Fruit fly (Drosophila melanogaster) whole organism, embryonic: ENCODE results near the gene CG15024.

ENCODE experiments used
- Abd-B ChIP-seq: fragments of 200-800 bp; sonication (Bioruptor generic); optimal IDR thresholded peaks from 2 replicates; lab custom pipeline; 2018; ENCODE audit warnings: missing biosample characterization, mild to moderate bottlenecking, missing genetic modification characterization, moderate library complexity
- Aef1 ChIP-seq: fragments of 200-800 bp; sonication (Bioruptor generic); IDR thresholded peaks from 3 replicates; pipeline ENCODE4 v1.3.6; 2022; ENCODE audit warnings: missing biosample characterization, missing genetic modification characterization
- CG10209 ChIP-seq: fragments of 200-800 bp; sonication (Bioruptor generic); optimal IDR thresholded peaks from 3 replicates; lab custom pipeline; 2017; ENCODE audit warnings: missing biosample characterization, mild to moderate bottlenecking, missing genetic modification characterization, missing genetic modification reagents
- CG10366 ChIP-seq: fragments of 200-800 bp; sonication (Bioruptor generic); IDR thresholded peaks from 2 replicates; pipeline ENCODE4 v1.3.6; 2022; ENCODE audit warnings: missing biosample characterization, missing genetic modification characterization
- CG10979 ChIP-seq: fragments of 200-800 bp; sonication (Bioruptor generic); optimal IDR thresholded peaks from 2 replicates; lab custom pipeline; 2018; ENCODE audit warnings: missing biosample characterization, mild to moderate bottlenecking, missing genetic modification characterization, moderate library complexity
- CG11247 ChIP-seq: fragments of 200-800 bp; sonication (Bioruptor generic); IDR thresholded peaks from 2 replicates; pipeline ENCODE4 v1.3.6; 2022; ENCODE audit warnings: missing biosample characterization, missing genetic modification characterization
- CG13424 ChIP-seq: fragments of 200-800 bp; sonication (Bioruptor generic); optimal IDR thresholded peaks from 2 replicates; lab custom pipeline; 2019; ENCODE audit warnings: missing biosample characterization, mild to moderate bottlenecking, missing genetic modification characterization, moderate library complexity
- CG14014 ChIP-seq: fragments of 200-800 bp; sonication (Bioruptor generic); IDR thresholded peaks from 2 replicates; pipeline ENCODE4 v1.3.6; 2022; ENCODE audit warnings: missing biosample characterization, missing genetic modification characterization
- CG14441 ChIP-seq: fragments of 200-800 bp; sonication (Bioruptor generic); IDR thresholded peaks from 2 replicates; pipeline ENCODE4 v1.3.6; 2022; ENCODE audit warnings: missing biosample characterization, missing genetic modification characterization
- CG15269 ChIP-seq: fragments of 200-800 bp; sonication (Bioruptor generic); optimal IDR thresholded peaks from 2 replicates; lab custom pipeline; 2018; ENCODE audit warnings: missing biosample characterization, mild to moderate bottlenecking, missing genetic modification characterization, moderate library complexity
- CG1603 ChIP-seq: fragments of 200-800 bp; sonication (Bioruptor generic); optimal IDR thresholded peaks from 2 replicates; lab custom pipeline; 2019; ENCODE audit warnings: missing biosample characterization, mild to moderate bottlenecking, missing genetic modification characterization, moderate library complexity
- CG16863 ChIP-seq: fragments of 200-800 bp; sonication (Bioruptor generic); optimal IDR thresholded peaks from 3 replicates; lab custom pipeline; 2016; ENCODE audit warnings: missing biosample characterization, missing genetic modification characterization
- CG18262 ChIP-seq: fragments of 200-800 bp; optimal IDR thresholded peaks from 3 replicates; lab custom pipeline; 2019; ENCODE audit warnings: missing biosample characterization, mild to moderate bottlenecking, missing genetic modification characterization, moderate library complexity
- CG3281 ChIP-seq: fragments of 200-800 bp; sonication (Bioruptor generic); optimal IDR thresholded peaks from 3 replicates; lab custom pipeline; 2017; ENCODE audit warnings: missing biosample characterization, mild to moderate bottlenecking, missing genetic modification characterization
- CG3726 ChIP-seq: fragments of 200-800 bp; sonication (Bioruptor generic); IDR thresholded peaks from 3 replicates; pipeline ENCODE4, ENCODE4 v1.3.6; 2022; ENCODE audit warnings: missing biosample characterization, missing genetic modification characterization
- CG3838 ChIP-seq: fragments of 200-800 bp; sonication (Bioruptor generic); optimal IDR thresholded peaks from 3 replicates; lab custom pipeline; 2016; ENCODE audit warnings: missing biosample characterization, missing genetic modification characterization
- CG43689 ChIP-seq: fragments of 200-800 bp; sonication (Bioruptor generic); IDR thresholded peaks from 2 replicates; pipeline ENCODE4 v1.3.6; 2022; ENCODE audit warnings: missing biosample characterization, missing genetic modification characterization
- CG7839 ChIP-seq: fragments of 200-800 bp; sonication (Bioruptor generic); optimal IDR thresholded peaks from 3 replicates; lab custom pipeline; 2018; ENCODE audit warnings: missing biosample characterization, mild to moderate bottlenecking, missing genetic modification characterization, moderate library complexity
- CG8924 ChIP-seq: fragments of 200-800 bp; optimal IDR thresholded peaks from 3 replicates; lab custom pipeline; 2019; ENCODE audit warnings: missing biosample characterization, mild to moderate bottlenecking, missing genetic modification characterization, moderate library complexity
- CG9817 ChIP-seq: fragments of 200-800 bp; sonication (Bioruptor generic); optimal IDR thresholded peaks from 2 replicates; lab custom pipeline; 2018; ENCODE audit warnings: missing biosample characterization, mild to moderate bottlenecking, missing genetic modification characterization, moderate library complexity
- CHES-1-like ChIP-seq: fragments of 200-800 bp; sonication (Bioruptor generic); optimal IDR thresholded peaks from 2 replicates; lab custom pipeline; 2016; ENCODE audit warnings: missing biosample characterization, missing genetic modification characterization
- D ChIP-seq, 2 experiments: fragments of 200-800 bp in 1 of 2; fragments of >200 bp in 1 of 2; sonication (Bioruptor generic) in 1 of 2; optimal IDR thresholded peaks; 2 replicates in 1 of 2; 3 replicates in 1 of 2; lab custom pipeline; 2017; ENCODE audit warnings: mild to moderate bottlenecking in 1 of 2, missing biosample characterization in 1 of 2, missing genetic modification characterization in 1 of 2, missing genetic modification reagents in 1 of 2
- Dip2 ChIP-seq: fragments of 200-800 bp; sonication (Bioruptor generic); IDR thresholded peaks from 2 replicates; pipeline ENCODE4 v1.3.6; 2022; ENCODE audit warnings: missing biosample characterization, missing genetic modification characterization
- E2f2 ChIP-seq: fragments of 200-800 bp; sonication (Bioruptor generic); IDR thresholded peaks from 2 replicates; pipeline ENCODE4 v1.3.6; 2022; ENCODE audit warnings: missing biosample characterization, missing genetic modification characterization
- Elba2 ChIP-seq: fragments of 200-800 bp; sonication (Bioruptor generic); optimal IDR thresholded peaks from 3 replicates; lab custom pipeline; 2016; ENCODE audit warnings: missing biosample characterization, missing genetic modification characterization
- Fer3 ChIP-seq: fragments of 200-800 bp; sonication (Bioruptor generic); optimal IDR thresholded peaks from 2 replicates; lab custom pipeline; 2018; ENCODE audit warnings: missing biosample characterization, mild to moderate bottlenecking, missing genetic modification characterization, moderate library complexity
- HHEX ChIP-seq: fragments of 200-800 bp; sonication (Bioruptor generic); optimal IDR thresholded peaks from 3 replicates; lab custom pipeline; 2017; ENCODE audit warnings: missing biosample characterization, mild to moderate bottlenecking, missing genetic modification characterization, missing genetic modification reagents
- Hey ChIP-seq: fragments of 200-800 bp; sonication (Bioruptor generic); optimal IDR thresholded peaks from 3 replicates; lab custom pipeline; 2018; ENCODE audit warnings: missing biosample characterization, mild to moderate bottlenecking, missing genetic modification characterization
- MBD-R2 ChIP-seq: fragments of 200-800 bp; sonication (Bioruptor generic); IDR thresholded peaks from 2 replicates; pipeline ENCODE4 v1.3.6; 2022; ENCODE audit warnings: missing biosample characterization, missing genetic modification characterization
- Ravus ChIP-seq: fragments of 200-800 bp; sonication (Bioruptor generic); IDR thresholded peaks from 2 replicates; pipeline ENCODE4 v1.3.6; 2022; ENCODE audit warnings: missing biosample characterization, missing genetic modification characterization
- Sry-β ChIP-seq: fragments of 200-800 bp; sonication (Bioruptor generic); optimal IDR thresholded peaks from 2 replicates; lab custom pipeline; 2018; ENCODE audit warnings: missing biosample characterization, mild to moderate bottlenecking, missing genetic modification characterization, moderate library complexity
- Xbp1 ChIP-seq: fragments of 200-800 bp; sonication (Bioruptor generic); optimal IDR thresholded peaks from 3 replicates; lab custom pipeline; 2016; ENCODE audit warnings: missing biosample characterization, mild to moderate bottlenecking, missing genetic modification characterization
- bsh ChIP-seq, 2 experiments: fragments of 200-800 bp; sonication (Bioruptor generic); optimal IDR thresholded peaks; 2 replicates each; lab custom pipeline; 2017 to 2018; ENCODE audit warnings: mild to moderate bottlenecking in 2 of 2, missing biosample characterization in 2 of 2, missing genetic modification characterization in 2 of 2, moderate library complexity in 1 of 2
- chif ChIP-seq, 2 experiments: fragments of 200-800 bp; sonication (Bioruptor generic); optimal IDR thresholded peaks; 3 replicates each; lab custom pipeline; 2016; ENCODE audit warnings: missing biosample characterization in 2 of 2, missing genetic modification characterization in 2 of 2
- dm ChIP-seq: fragments of 200-800 bp; sonication (Bioruptor generic); optimal IDR thresholded peaks from 3 replicates; lab custom pipeline; 2016; ENCODE audit warnings: missing biosample characterization, missing genetic modification characterization
- dysf ChIP-seq: fragments of 200-800 bp; sonication (Bioruptor generic); IDR thresholded peaks from 3 replicates; pipeline ENCODE4 v1.3.6; 2022; ENCODE audit warnings: missing biosample characterization, missing genetic modification characterization
- en ChIP-seq: fragments of 200-800 bp; sonication (Bioruptor generic); optimal IDR thresholded peaks from 2 replicates; lab custom pipeline; 2016; ENCODE audit warnings: missing biosample characterization, missing genetic modification characterization
- fd102C ChIP-seq: fragments of 200-800 bp; sonication (Bioruptor generic); optimal IDR thresholded peaks from 2 replicates; lab custom pipeline; 2018; ENCODE audit warnings: missing biosample characterization, mild to moderate bottlenecking, missing genetic modification characterization, moderate library complexity
- fru ChIP-seq: fragments of >200 bp; optimal IDR thresholded peaks from 2 replicates; lab custom pipeline; 2017
- grn ChIP-seq: fragments of 200-800 bp; sonication (Bioruptor generic); optimal IDR thresholded peaks from 3 replicates; lab custom pipeline; 2017; ENCODE audit warnings: missing biosample characterization, missing genetic modification characterization
- hkb ChIP-seq, 2 experiments: fragments of 200-800 bp in 1 of 2; fragments of >200 bp in 1 of 2; sonication (Bioruptor generic) in 1 of 2; IDR thresholded peaks in 1 of 2; optimal IDR thresholded peaks in 1 of 2; 2 replicates each; pipeline versions ENCODE4 v1.3.6 to Lab custom; 2017 to 2022; ENCODE audit warnings: missing biosample characterization in 1 of 2, missing genetic modification characterization in 1 of 2
- jing ChIP-seq: fragments of 200-800 bp; sonication (Bioruptor generic); optimal IDR thresholded peaks from 2 replicates; lab custom pipeline; 2018; ENCODE audit warnings: missing biosample characterization, mild to moderate bottlenecking, missing genetic modification characterization
- lilli ChIP-seq: fragments of 200-800 bp; sonication (Bioruptor generic); optimal IDR thresholded peaks from 3 replicates; lab custom pipeline; 2016; ENCODE audit warnings: missing biosample characterization, missing genetic modification characterization
- onecut ChIP-seq: fragments of 200-800 bp; sonication (Bioruptor generic); IDR thresholded peaks from 2 replicates; pipeline ENCODE4 v1.3.6; 2022; ENCODE audit warnings: missing biosample characterization, missing genetic modification characterization
- sd ChIP-seq: fragments of 200-800 bp; sonication (Bioruptor generic); optimal IDR thresholded peaks from 3 replicates; lab custom pipeline; 2018; ENCODE audit warnings: missing biosample characterization, mild to moderate bottlenecking, missing genetic modification characterization, moderate library complexity
- sob ChIP-seq: fragments of 200-800 bp; sonication (Bioruptor generic); IDR thresholded peaks from 2 replicates; pipeline ENCODE4 v1.3.6; 2022; ENCODE audit warnings: missing biosample characterization, missing genetic modification characterization
- sr ChIP-seq: fragments of 200-800 bp; sonication (Bioruptor generic); IDR thresholded peaks from 3 replicates; pipeline ENCODE4 v1.3.6; 2022; ENCODE audit warnings: missing biosample characterization, missing genetic modification characterization
- vfl ChIP-seq: fragments of 200-800 bp; sonication (Bioruptor generic); optimal IDR thresholded peaks from 2 replicates; lab custom pipeline; 2016; ENCODE audit warnings: missing biosample characterization, missing genetic modification characterization
- wdn ChIP-seq: fragments of 200-800 bp; sonication (Bioruptor generic); IDR thresholded peaks from 2 replicates; pipeline ENCODE4 v1.3.6; 2022; ENCODE audit warnings: missing biosample characterization, missing genetic modification characterization
- yki ChIP-seq: fragments of >200 bp; optimal IDR thresholded peaks from 3 replicates; lab custom pipeline; 2018

The CG15024 gene

dm6 chr3L:4461454-4462045 is 2.1 kb downstream of the CG15024 start, which contains the start of gene CG15023 (continued):
- TF ChIP-seq dm (no peak), CG16863 (no peak), chif (GFP tag; optimal IDR thresholded peaks at IDR 0.05; lab: Kevin White, UChicago) (no peak), CG10209 (peak; percentile 15), fd102C (GFP tag; lab: Kevin White, UChicago) (no peak), Xbp1 (GFP tag; lab: Kevin White, UChicago) (peak; percentile 0), Dip2 (GFP tag; lab: Robert Waterston, UW) (no peak), CG10366 (GFP tag; lab: Robert Waterston, UW) (no peak), Abd-B (GFP tag; lab: Kevin White, UChicago) (no peak), CG8924 (tag; lab: Kevin White, UChicago) (peak; percentile 19), grn (GFP tag; lab: Kevin White, UChicago) (no peak), fru (no peak), CG18262 (tag; lab: Kevin White, UChicago) (no peak), onecut (peak; percentile 51; the same call in 1 of the 2 replicates), CG43689 (no peak), CG7839 (tag; lab: Kevin White, UChicago) (peak; percentile 39), CG13424 (tag; lab: Kevin White, UChicago) (peak; percentile 45), E2f2 (GFP tag; lab: Robert Waterston, UW) (0 out of 2 replicates have a peak, but pooled peaks have one; percentile 7), CG9817 (tag; lab: Kevin White, UChicago) (peak; percentile 20), bsh (GFP tag; optimal IDR thresholded peaks at IDR 0.05; lab: Kevin White, UChicago) (peak in 1 of 2 experiments; percentile 7), CG14441 (peak; percentile 37; the same call in 1 of the 2 replicates), CG1603 (tag; lab: Kevin White, UChicago) (peak; percentile 2), CG3726 (GFP tag; lab: Robert Waterston, UW) (no peak), vfl (GFP tag; lab: Kevin White, UChicago) (no peak), wdn (no peak), CG14014 (GFP tag; lab: Robert Waterston, UW) (no peak), sd (tag; lab: Kevin White, UChicago) (peak; percentile 20), CG11247 (GFP tag; lab: Robert Waterston, UW) (0 out of 2 replicates have a peak, but pooled peaks have one; percentile 19), Ravus (GFP tag; lab: Robert Waterston, UW) (no peak), CHES-1-like (GFP tag; lab: Kevin White, UChicago) (no peak), lilli (GFP tag; lab: Kevin White, UChicago) (no peak), MBD-R2 (GFP tag; lab: Robert Waterston, UW) (peak; percentile 31; the same call in 1 of the 2 replicates), Hey (no peak), hkb (optimal IDR thresholded peaks at IDR 0.05; lab: Kevin White, UChicago) (no peak), hkb (GFP tag; IDR thresholded peaks at IDR 0.05; lab: Robert Waterston, UW) (0 out of 2 replicates have a peak, but pooled peaks have one; percentile 9), yki (lab: Kevin White, UChicago) (no peak), Sry-β (GFP tag; lab: Kevin White, UChicago) (no peak), sr (GFP tag; lab: Robert Waterston, UW) (no peak), jing (GFP tag; lab: Kevin White, UChicago) (no peak), en (GFP tag; lab: Kevin White, UChicago) (no peak), CG10979 (no peak), D (optimal IDR thresholded peaks at IDR 0.05; lab: Kevin White, UChicago) (no peak), D (GFP tag; optimal IDR thresholded peaks at IDR 0.05; lab: Kevin White, UChicago) (no peak), CG15269 (tag; lab: Kevin White, UChicago) (peak; percentile 67), dysf (GFP tag; lab: Robert Waterston, UW) (peak; percentile 69; the same call in 2 of the 3 replicates), Aef1 (GFP tag; lab: Robert Waterston, UW) (peak; percentile 38; the same call in 2 of the 3 replicates), CG3281 (peak; percentile 35), HHEX (GFP tag; lab: Kevin White, UChicago) (no peak), Elba2 (GFP tag; lab: Kevin White, UChicago) (no peak), Fer3 (tag; lab: Kevin White, UChicago) (peak; percentile 4), CG3838 (no peak), sob (GFP tag; lab: Robert Waterston, UW) (0 out of 2 replicates have a peak, but pooled peaks have one; percentile 19)
